Fruit fly (Drosophila melanogaster) whole organism, prepupa: ENCODE measurements around the gene RhoU.

Experiments
- CG10631 ChIP-seq: fragments of 200-800 bp; sonication (Bioruptor generic); optimal IDR thresholded peaks from 2 replicates; lab custom pipeline; 2016; ENCODE audit warnings: missing biosample characterization, missing genetic modification characterization
- CG15336 ChIP-seq: fragments of 200-800 bp; sonication (Bioruptor generic); IDR thresholded peaks from 2 replicates; pipeline ENCODE4 v1.3.6; 2022; ENCODE audit warnings: missing biosample characterization, missing genetic modification characterization
- CG32006 ChIP-seq: fragments of 200-800 bp; sonication (Bioruptor generic); optimal IDR thresholded peaks from 3 replicates; lab custom pipeline; 2017; ENCODE audit warnings: missing biosample characterization, mild to moderate bottlenecking, missing genetic modification characterization
- CG4318 ChIP-seq: fragments of 200-800 bp; sonication (Bioruptor generic); optimal IDR thresholded peaks from 3 replicates; lab custom pipeline; 2017; ENCODE audit warnings: missing biosample characterization, mild to moderate bottlenecking, missing genetic modification characterization
- CG7368 ChIP-seq: fragments of 200-800 bp; sonication (Bioruptor generic); optimal IDR thresholded peaks from 3 replicates; lab custom pipeline; 2016; ENCODE audit warnings: missing biosample characterization, missing genetic modification characterization
- Hr4 ChIP-seq: fragments of 200-800 bp; sonication (Bioruptor generic); optimal IDR thresholded peaks from 3 replicates; lab custom pipeline; 2016; ENCODE audit warnings: missing biosample characterization, missing genetic modification characterization
- Lpt ChIP-seq: fragments of 200-800 bp; sonication (Bioruptor generic); optimal IDR thresholded peaks from 3 replicates; lab custom pipeline; 2016; ENCODE audit warnings: missing biosample characterization, missing genetic modification characterization
- ss ChIP-seq, 2 experiments: fragments of 200-800 bp; sonication (Bioruptor generic); optimal IDR thresholded peaks; 2 replicates in 1 of 2; 3 replicates in 1 of 2; lab custom pipeline; 2017 to 2018; ENCODE audit warnings: mild to moderate bottlenecking in 2 of 2, missing biosample characterization in 2 of 2, missing genetic modification characterization in 2 of 2, moderate library complexity in 1 of 2
- svp ChIP-seq: fragments of 200-800 bp; sonication (Bioruptor generic); peaks from one replicate; lab custom pipeline; 2016; ENCODE audit warnings: missing biosample characterization, missing genetic modification characterization

DNA sequence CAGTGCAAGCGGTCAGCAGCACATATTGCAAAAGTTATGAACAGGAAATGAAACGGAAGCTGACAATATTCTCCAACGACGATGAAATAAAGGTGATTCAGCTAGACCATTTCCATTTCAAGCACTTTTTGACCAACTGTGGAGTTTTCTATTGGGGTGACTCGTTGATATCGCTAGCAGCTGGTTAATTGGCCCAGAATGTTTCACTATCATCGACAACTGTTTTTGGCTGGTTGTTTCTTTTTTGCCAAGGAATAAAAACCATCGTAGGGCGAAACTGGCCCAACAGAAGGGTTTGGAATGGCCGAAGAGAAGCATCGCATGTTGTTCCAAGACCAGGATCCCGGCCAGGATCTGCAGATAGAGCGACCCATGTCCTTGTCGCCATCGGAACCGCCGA lies 67.0 kb downstream of the RhoU start, which contains the start of gene CG12645:
- no peak for TF ChIP-seq CG4318 (GFP tag; lab: Kevin White, UChicago)
- TF ChIP-seq Hr4 (GFP tag; lab: Kevin White, UChicago), result no peak
- TF ChIP-seq CG7368 (GFP tag; lab: Kevin White, UChicago), result no peak
- TF ChIP-seq ss (GFP tag; optimal IDR thresholded peaks at IDR 0.05; lab: Kevin White, UChicago), result no peak
- TF ChIP-seq CG15336 (GFP tag; lab: Robert Waterston, UW), result no peak
- no peak for TF ChIP-seq Lpt (GFP tag; lab: Kevin White, UChicago)
- no peak for TF ChIP-seq CG32006
- TF ChIP-seq svp (GFP tag; lab: Kevin White, UChicago), result no peak
- TF ChIP-seq CG10631 (GFP tag; lab: Kevin White, UChicago), result no peak
